Worm (Caenorhabditis elegans) whole organism, L4 larva: ENCODE measurements around the gene Y11D7A.9.

Experiments used
- nhr-102 ChIP-seq: sonication (generic microtip); optimal IDR thresholded peaks from 2 replicates; lab custom pipeline; 2016; ENCODE audit warnings: mild to moderate bottlenecking, missing genetic modification characterization, moderate library complexity, missing compliant biosample characterization
- nhr-77 ChIP-seq: fragments of 150-350 bp; optimal IDR thresholded peaks from 2 replicates; lab custom pipeline; 2014; ENCODE audit warnings: missing biosample characterization, missing genetic modification characterization

- TF ChIP-seq nhr-77 (tag; lab: Kevin White, UChicago): no peak
- TF ChIP-seq nhr-102 (tag; lab: Kevin White, UChicago): no peak
Measured at ce11 chrIV:9216437-9216836, 39.5 kb downstream of the Y11D7A.9 start.
